Fruit fly (Drosophila melanogaster): Measurements from ENCODE around the gene CG32641.
A peak's percentile ranks its signal among the peaks of the same experiment; 100 is the strongest.

CG32641 gene

DNA sequence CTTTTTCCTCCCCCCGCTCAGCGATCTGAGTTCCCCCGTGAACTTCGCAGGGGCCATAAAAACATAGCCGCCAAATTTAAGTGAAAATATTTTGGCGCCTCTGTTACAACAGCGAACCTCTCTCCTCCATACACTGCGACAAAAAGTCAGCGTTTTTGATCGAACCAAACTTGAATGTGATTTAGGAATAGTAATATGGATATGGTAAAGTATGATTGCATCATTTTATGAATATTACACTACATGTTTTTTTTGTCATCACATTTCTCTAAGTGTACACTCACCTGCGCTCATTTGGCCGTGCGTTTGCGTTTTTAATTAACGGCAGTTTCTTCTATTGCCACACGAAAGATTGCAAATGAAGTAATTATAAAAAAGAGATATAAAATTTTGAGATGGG is 48.6 kb upstream of the CG32641 start (continued):
- TF ChIP-seq CG2875 (GFP tag; optimal IDR thresholded peaks at IDR 0.05) (peak; percentile 45), CG15479 (GFP tag; optimal IDR thresholded peaks at IDR 0.05) (no peak), CG31365 (tag; optimal IDR thresholded peaks at IDR 0.05) (no peak), Side (GFP tag; optimal IDR thresholded peaks at IDR 0.05) (peak; percentile 21), dmrt11E (tag; optimal IDR thresholded peaks at IDR 0.05) (no peak), Bgb (GFP tag; IDR thresholded peaks at IDR 0.05; ENCODE audit: partially characterized antibody) (no peak), prd (optimal IDR thresholded peaks at IDR 0.05) (no peak), prd (GFP tag; IDR thresholded peaks at IDR 0.05) (peak; percentile 70), CG14050 (GFP tag; IDR thresholded peaks at IDR 0.05) (peak; percentile 55; the same call in 1 of the 3 replicates), Gug (GFP tag; IDR thresholded peaks at IDR 0.05) (0 out of 4 replicates have a peak, but pooled peaks have one; percentile 31), mam (GFP tag; optimal IDR thresholded peaks at IDR 0.05) (peak; percentile 52), CG12942 (GFP tag; optimal IDR thresholded peaks at IDR 0.05) (peak; percentile 48), slp2 (GFP tag; optimal IDR thresholded peaks at IDR 0.05) (no peak), ci (GFP tag; IDR thresholded peaks at IDR 0.05) (peak; percentile 88), Ada2b (GFP tag; IDR thresholded peaks at IDR 0.05) (peak; percentile 65), CG10565 (GFP tag; optimal IDR thresholded peaks at IDR 0.05) (no peak), Neu2 (GFP tag; optimal IDR thresholded peaks at IDR 0.05; ENCODE audit: borderline replicate concordance) (no peak), bowl (GFP tag; IDR thresholded peaks at IDR 0.05) (no peak), CG15269 (tag; optimal IDR thresholded peaks at IDR 0.05) (peak; percentile 73), stwl (tag; optimal IDR thresholded peaks at IDR 0.05) (no peak), CG5953 (GFP tag; IDR thresholded peaks at IDR 0.05) (peak; percentile 39; the same call in 1 of the 2 replicates), Drgx (GFP tag; IDR thresholded peaks at IDR 0.05) (peak; percentile 75), Poxn (GFP tag; IDR thresholded peaks at IDR 0.05) (no peak), CG6654 (GFP tag; optimal IDR thresholded peaks at IDR 0.05) (no peak), Hand (GFP tag; optimal IDR thresholded peaks at IDR 0.05) (no peak), CG11504 (tag; optimal IDR thresholded peaks at IDR 0.05) (peak; percentile 79), CG12071 (GFP tag; optimal IDR thresholded peaks at IDR 0.05) (peak; percentile 60), p53 (GFP tag; optimal IDR thresholded peaks at IDR 0.05) (no peak), CHES-1-like (GFP tag; optimal IDR thresholded peaks at IDR 0.05) (peak; percentile 13), chif (GFP tag; optimal IDR thresholded peaks at IDR 0.05) (peak; percentile 42 to 56), C15 (GFP tag; IDR thresholded peaks at IDR 0.05) (no peak), odd (GFP tag; optimal IDR thresholded peaks at IDR 0.05) (no peak), Tbp (GFP tag; optimal IDR thresholded peaks at IDR 0.05) (no peak), NfI (GFP tag; optimal IDR thresholded peaks at IDR 0.05) (peak; percentile 54), pzg (GFP tag; optimal IDR thresholded peaks at IDR 0.05) (no peak), CG3838 (GFP tag; optimal IDR thresholded peaks at IDR 0.05) (no peak), ato (GFP tag; IDR thresholded peaks at IDR 0.05; ENCODE audit: partially characterized antibody) (no peak), CG1233 (GFP tag; optimal IDR thresholded peaks at IDR 0.05) (peak; percentile 18), BEAF-32 (GFP tag; optimal IDR thresholded peaks at IDR 0.05) (no peak), CG2129 (GFP tag; IDR thresholded peaks at IDR 0.05; ENCODE audit: partially characterized antibody) (no peak), CG16779 (GFP tag; IDR thresholded peaks at IDR 0.05) (no peak), da (GFP tag; optimal IDR thresholded peaks at IDR 0.05) (no peak), shn (GFP tag; optimal IDR thresholded peaks at IDR 0.05) (peak; percentile 4), Vsx1 (GFP tag; optimal IDR thresholded peaks at IDR 0.05) (no peak), Fer1 (GFP tag; optimal IDR thresholded peaks at IDR 0.05) (peak; percentile 27), NC2α (GFP tag; optimal IDR thresholded peaks at IDR 0.05) (no peak), gsb (GFP tag; IDR thresholded peaks at IDR 0.05) (no peak), CG1602 (GFP tag; optimal IDR thresholded peaks at IDR 0.05) (peak; percentile 38), Asciz (GFP tag; optimal IDR thresholded peaks at IDR 0.05) (peak; percentile 77), CG9437 (GFP tag; optimal IDR thresholded peaks at IDR 0.05) (peak; percentile 47), bcd (GFP tag; optimal IDR thresholded peaks at IDR 0.05) (peak; percentile 52)

Data from whole organism, embryonic.